Worm (Caenorhabditis elegans) whole organism, L4/young adult: ENCODE results near the gene W02A2.8.

Source experiments
- dao-5 ChIP-seq: sonication (generic microtip); optimal IDR thresholded peaks from 2 replicates; lab custom pipeline; 2016; ENCODE audit warnings: missing genotype, missing genetic modification characterization, moderate library complexity, missing compliant biosample characterization
- him-1 ChIP-seq: sonication (generic microtip); optimal IDR thresholded peaks from 2 replicates; lab custom pipeline; 2016; ENCODE audit warnings: missing genotype, missing genetic modification reagents, missing genetic modification characterization, missing compliant biosample characterization

DNA sequence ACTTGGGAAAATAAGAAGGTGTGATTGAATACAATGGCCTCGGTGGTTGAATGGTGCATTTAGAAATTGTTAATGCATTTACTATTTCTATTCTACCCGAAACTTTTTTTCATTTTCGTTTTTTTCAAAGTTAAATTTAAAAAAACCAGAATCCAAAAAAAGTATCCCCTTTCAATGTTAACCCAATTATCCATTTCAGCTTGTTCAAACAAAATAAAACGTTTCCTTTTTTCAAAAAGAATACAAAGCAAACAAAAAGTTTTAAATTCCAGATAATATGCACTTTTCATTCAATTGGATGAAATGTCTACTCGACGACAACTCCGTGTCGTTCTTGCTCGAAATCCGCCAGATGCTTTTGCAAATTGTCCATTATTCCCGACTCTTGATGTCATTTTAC is 15.8 kb downstream of the W02A2.8 start, which contains the start of gene W02A2.5:
- TF ChIP-seq dao-5 (tag; lab: Kevin White, UChicago) (no peak), him-1 (no peak)
